Worm (Caenorhabditis elegans): Measurements from ENCODE around the gene ins-34.

The ins-34 gene

DNA sequence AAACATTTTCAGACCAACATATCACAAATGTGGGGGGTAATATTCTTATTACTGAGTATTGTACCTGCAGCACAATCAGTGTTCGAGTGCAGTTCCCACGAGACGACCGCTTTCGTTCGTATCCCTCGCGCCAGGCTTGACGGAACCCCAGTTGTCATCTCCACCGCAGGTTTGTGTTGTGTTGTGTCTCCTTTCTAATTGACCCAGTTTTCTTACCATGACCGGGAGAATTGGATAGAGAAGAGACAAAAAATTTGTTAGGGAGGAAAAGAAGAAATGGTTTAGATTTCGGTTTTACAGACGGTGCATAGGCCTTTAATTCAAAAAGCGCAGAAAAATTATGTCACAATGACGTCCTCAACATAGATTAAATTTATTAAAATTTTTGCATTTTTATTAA is 15.1 kb upstream of the ins-34 start, which contains the start of gene noah-2:
noah-2 (plus strand) TSS at position 13 of the 400 bp plus-strand sequence.
- no peak for TF ChIP-seq W03F9.2 (tag; optimal IDR thresholded peaks at IDR 0.05)
- no peak for TF ChIP-seq him-1 (tag; optimal IDR thresholded peaks at IDR 0.05)
- no peak for TF ChIP-seq dao-5 (tag; optimal IDR thresholded peaks at IDR 0.05)

DNA sequence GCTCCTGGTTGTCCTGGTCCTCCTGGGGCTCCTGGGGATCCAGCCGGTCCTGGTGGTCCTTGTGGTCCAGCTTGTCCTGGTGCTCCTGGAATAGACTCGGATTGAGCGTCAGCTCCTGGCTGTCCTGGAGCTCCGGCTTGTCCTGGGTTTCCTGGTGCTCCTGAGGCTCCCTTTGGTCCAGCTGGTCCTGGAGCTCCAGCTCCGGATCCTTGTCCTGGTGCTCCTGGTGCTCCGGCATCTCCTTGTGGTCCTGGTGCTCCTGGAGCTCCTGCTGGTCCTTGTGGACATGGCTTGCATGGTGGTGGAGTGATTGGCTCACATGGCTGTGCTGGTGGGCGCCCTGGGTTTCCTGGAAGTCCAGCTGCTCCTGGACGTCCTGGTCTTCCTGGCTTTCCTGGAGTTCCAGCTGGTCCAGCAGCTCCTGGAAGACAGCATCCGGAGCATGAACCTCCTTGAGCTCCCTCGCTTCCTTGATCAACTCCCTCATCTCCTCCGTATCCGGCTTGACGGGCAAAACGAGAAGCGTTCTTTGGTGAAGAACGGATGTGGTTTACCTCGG is 7.8 kb upstream of the ins-34 start:
- TF ChIP-seq W03F9.2 (tag; optimal IDR thresholded peaks at IDR 0.05) (no peak), dao-5 (tag; optimal IDR thresholded peaks at IDR 0.05) (no peak), him-1 (tag; optimal IDR thresholded peaks at IDR 0.05) (no peak)

DNA sequence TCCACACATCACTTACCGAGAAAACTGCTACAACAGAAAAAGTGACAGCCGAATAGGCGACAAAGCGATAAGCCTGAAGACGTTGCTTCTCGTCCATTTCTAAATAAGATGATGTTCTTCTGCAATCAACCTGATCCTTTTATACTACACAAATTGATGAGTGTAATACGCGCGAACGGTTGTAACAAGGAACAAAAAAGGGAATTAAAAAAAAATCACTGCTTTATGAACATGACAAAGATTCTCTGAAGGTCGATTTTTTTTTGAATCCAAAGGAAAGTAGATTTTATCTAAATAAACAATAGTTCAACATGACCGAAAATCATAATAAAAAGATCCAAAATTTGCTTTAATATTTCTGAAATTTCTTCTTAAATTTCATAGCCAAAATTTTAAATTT is 7.1 kb upstream of the ins-34 start, which contains the start of gene col-133:
col-133 (minus strand) TSS at position 101 of the 400 bp plus-strand sequence.
- no peak for TF ChIP-seq W03F9.2 (tag; optimal IDR thresholded peaks at IDR 0.05)
- no peak for TF ChIP-seq dao-5 (tag; optimal IDR thresholded peaks at IDR 0.05)
- TF ChIP-seq him-1 (tag; optimal IDR thresholded peaks at IDR 0.05), result no peak

DNA sequence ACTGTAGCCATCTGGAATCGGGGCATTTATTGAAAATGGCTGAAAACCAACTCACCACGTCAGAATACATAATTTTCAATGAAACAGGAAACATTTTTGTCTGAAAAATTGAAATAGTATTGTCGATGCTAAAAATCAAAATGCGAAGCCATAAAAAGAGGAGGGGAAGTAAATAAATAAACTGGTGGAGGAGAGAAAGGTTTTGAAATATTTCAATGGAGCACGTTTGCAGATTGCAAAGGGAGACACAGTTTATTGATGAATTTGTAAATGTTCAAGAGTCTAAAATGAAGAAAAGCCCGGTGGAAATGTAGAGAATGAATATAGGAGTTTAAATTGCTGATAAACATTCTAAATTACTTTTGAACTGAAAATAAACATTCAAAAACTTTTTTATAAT is 3.3 kb upstream of the ins-34 start, which contains the start of gene F52B11.5:
F52B11.5 (minus strand) TSS at position 178 of the 400 bp plus-strand sequence.
- TF ChIP-seq him-1 (tag; optimal IDR thresholded peaks at IDR 0.05), result no peak
- no peak for TF ChIP-seq W03F9.2 (tag; optimal IDR thresholded peaks at IDR 0.05)
- TF ChIP-seq dao-5 (tag; optimal IDR thresholded peaks at IDR 0.05), result no peak

DNA sequence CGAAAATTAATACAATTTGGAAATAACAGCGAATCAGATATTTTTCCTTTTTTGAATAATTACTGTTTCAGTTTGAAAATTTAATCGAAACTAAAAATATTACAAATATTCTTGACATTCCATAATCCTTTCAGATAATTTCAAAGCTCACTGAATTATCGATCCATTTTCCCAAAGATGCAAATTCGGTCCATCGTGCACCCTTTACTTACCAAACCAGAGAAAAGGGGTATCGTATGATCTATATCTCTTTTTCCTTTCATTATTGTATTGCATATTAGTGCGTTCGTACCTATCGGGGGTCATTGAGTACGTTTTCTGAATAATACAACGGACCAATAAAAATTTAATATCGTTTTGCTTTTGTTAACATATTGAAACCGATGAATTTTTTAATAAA is 1.6 kb upstream of the ins-34 start:
- no peak for TF ChIP-seq him-1 (tag; optimal IDR thresholded peaks at IDR 0.05)

DNA sequence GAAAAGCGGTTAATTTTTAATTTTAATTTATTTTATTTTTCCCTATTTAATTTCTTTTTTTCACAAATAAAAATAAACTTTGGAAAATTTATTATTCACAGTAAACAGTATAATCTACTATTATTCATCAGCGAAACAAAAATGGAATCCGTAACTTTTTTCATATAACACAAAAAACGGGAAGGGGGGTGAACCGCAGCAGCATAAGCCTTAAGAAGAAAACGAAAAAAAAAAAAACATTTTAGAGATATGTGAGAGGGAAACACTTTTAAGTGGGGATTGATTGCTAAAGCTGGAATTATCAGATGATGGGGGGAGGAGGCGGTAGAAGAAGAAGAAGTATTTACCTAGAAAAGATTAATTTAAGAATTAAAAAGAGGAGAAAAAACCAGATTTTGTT is 1.3 kb downstream of the ins-34 start:
- TF ChIP-seq dao-5 (tag; optimal IDR thresholded peaks at IDR 0.05) (no peak), him-1 (tag; optimal IDR thresholded peaks at IDR 0.05) (no peak), W03F9.2 (tag; optimal IDR thresholded peaks at IDR 0.05) (no peak)

DNA sequence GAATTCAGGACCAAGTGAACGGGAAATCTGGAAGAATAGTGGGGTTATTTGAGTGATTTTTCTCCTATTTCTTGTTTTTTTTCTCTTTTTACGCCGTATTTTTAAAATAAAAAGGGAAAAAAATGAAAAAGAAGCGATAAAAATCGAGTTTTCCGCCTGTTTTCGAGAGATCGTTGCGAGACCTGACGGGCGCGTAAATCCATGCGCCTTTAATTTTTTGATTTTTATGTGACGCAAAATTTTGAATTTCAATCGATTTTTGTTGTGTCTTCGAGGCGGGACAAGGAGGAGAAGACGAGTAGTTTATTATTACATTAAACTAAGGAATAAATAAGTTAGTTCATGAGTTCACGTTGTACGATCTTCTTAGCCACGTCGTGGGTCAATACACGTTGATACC is 7.2 kb downstream of the ins-34 start:
- TF ChIP-seq dao-5 (tag; optimal IDR thresholded peaks at IDR 0.05) (no peak), him-1 (tag; optimal IDR thresholded peaks at IDR 0.05) (no peak), W03F9.2 (tag; optimal IDR thresholded peaks at IDR 0.05) (no peak)

DNA sequence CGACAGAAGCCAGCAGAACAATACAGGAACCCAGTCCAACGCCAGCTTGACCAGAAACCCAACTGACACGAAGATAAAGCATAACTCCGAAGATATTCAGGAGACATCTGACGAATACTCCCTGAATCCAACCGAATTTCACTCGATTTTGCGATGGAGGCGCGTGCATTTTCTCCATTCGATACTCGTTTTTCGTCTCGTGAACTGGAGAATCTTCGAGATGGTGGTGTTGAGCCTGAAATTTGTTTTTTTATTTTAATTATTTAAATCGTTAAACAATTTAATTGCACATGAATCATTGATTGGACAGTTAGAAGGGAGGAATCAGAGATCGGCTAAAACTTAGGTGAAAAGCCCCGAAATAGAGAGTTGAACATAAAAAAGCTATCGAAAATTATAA is 8.0 kb downstream of the ins-34 start:
- TF ChIP-seq W03F9.2 (tag; optimal IDR thresholded peaks at IDR 0.05), result no peak
- no peak for TF ChIP-seq dao-5 (tag; optimal IDR thresholded peaks at IDR 0.05)
- TF ChIP-seq him-1 (tag; optimal IDR thresholded peaks at IDR 0.05), result no peak

DNA sequence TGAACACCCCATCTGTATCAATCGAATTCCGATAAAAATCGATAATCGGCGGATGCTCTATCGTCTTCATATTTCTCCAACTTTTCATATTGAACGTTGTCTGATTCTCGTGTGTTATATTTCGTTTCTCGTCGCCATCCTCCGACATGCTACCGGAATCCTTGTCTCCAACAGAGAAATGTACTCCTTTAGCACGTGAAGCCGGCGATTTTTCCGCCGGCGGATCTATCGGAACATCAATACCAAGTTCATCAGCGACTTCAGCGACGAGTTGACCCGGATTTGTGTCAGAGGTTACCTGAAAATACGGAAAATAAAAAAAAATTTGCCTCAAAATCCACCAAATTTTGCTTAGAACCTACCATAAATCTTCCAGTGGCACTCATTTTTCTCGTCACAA is 8.7 kb downstream of the ins-34 start:
- TF ChIP-seq W03F9.2 (tag; optimal IDR thresholded peaks at IDR 0.05) (no peak), him-1 (tag; optimal IDR thresholded peaks at IDR 0.05) (no peak), dao-5 (tag; optimal IDR thresholded peaks at IDR 0.05) (no peak)

DNA sequence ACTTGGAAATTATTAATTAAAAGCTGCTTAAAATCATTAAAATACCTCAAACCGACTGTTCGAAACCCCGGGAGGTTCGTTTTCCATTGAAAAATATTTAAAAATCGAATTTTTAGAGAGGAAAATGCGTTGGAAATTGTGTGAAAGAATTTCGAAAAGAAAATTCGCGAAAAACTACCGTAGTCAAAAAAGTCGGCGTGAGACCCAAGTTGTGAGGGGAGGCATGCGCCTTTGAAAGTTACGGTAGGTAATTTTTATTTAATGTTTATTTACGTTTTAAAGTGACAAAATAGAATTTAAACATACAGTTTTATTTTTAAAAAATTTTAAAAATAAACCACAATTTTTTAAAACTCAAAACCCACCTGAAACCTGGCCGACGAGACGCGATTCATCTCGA is 9.2 kb downstream of the ins-34 start:
- no peak for TF ChIP-seq him-1 (tag; optimal IDR thresholded peaks at IDR 0.05)
- TF ChIP-seq W03F9.2 (tag; optimal IDR thresholded peaks at IDR 0.05), result peak; percentile 45

DNA sequence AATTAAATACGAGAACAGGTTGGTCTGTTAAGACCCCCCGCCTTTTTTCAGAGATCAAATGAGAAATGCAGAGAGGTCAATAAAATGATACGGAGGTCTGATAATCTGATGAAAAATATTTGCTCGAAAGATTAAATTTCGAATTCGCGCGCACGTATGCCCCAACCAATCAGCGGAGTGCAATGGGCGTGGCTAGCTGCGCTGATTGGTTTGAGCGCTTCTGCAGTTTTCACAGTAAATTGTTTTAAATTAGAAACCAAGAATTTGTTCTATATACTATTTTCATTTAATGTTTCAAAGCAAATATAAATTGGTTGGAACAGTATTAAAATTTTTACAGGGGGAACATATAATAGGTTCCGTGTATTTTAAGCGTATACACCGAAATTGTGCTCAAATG is 13.0 kb downstream of the ins-34 start:
- TF ChIP-seq him-1 (tag; optimal IDR thresholded peaks at IDR 0.05), result no peak
- TF ChIP-seq W03F9.2 (tag; optimal IDR thresholded peaks at IDR 0.05), result no peak
- no peak for TF ChIP-seq dao-5 (tag; optimal IDR thresholded peaks at IDR 0.05)

DNA sequence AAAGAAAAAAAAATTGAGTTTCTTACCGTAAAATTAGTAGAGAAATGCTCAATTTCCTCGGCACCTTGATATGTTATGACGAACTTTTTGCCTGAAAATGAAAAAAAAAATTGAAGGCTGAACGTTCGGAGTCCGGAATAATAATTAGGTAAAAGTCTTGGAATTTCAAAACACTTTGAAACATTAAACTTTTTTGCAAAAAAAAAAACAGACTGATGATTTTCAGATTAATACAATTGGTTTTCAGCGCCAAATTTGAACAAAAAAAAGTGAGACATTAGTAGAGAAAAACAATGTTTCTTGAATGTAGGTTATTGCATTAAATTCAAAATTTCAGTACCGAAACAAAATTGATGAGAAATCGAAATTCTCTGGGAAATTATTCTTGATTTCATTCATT is 17.6 kb downstream of the ins-34 start, which contains the start of gene nkcc-1:
nkcc-1 (minus strand) TSS at position 101 of the 400 bp plus-strand sequence.
- TF ChIP-seq dao-5 (tag; optimal IDR thresholded peaks at IDR 0.05), result no peak

DNA sequence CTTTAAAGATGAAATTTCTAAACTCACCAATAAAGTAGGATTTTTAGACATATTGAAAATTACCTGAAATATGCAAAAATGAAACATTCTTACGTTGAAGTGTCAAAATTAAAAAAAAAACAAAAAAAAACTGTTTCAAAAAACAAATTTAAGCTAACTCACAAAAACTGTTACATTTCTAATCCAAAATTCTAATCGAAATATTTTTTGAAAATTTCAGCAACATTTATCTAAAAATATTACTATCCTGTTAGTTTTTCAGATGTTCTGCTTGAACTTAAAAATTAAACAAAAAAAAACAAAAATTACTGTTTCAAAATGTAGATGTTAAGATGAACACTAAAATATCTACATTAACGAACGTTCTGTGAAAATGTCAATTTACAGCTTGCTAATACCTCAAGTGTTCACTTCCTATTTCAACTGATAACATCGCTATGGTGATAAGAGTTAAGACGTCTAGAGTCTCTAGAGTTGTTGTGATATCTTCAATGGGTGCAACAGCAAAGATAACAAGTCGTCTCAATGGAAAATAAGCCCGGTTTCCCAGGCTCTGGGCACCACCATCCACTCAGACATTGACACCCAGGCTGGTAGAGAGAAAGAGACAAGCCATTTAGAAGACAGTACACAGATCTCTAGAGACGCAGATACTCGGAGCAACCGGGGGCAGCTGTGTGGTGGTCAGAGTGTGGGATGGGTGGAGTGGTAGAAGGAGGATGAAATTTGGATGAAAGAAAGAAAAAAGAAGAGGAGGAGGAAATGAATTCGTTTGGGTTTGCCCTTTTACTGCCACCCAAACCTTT is 21.6 kb downstream of the ins-34 start, which contains the start of gene H12I19.115:
H12I19.115 (minus strand) TSS at position 51 of the 806 bp plus-strand sequence.
- TF ChIP-seq dao-5 (tag; optimal IDR thresholded peaks at IDR 0.05) (no peak), W03F9.2 (tag; optimal IDR thresholded peaks at IDR 0.05) (no peak), him-1 (tag; optimal IDR thresholded peaks at IDR 0.05) (no peak)

DNA sequence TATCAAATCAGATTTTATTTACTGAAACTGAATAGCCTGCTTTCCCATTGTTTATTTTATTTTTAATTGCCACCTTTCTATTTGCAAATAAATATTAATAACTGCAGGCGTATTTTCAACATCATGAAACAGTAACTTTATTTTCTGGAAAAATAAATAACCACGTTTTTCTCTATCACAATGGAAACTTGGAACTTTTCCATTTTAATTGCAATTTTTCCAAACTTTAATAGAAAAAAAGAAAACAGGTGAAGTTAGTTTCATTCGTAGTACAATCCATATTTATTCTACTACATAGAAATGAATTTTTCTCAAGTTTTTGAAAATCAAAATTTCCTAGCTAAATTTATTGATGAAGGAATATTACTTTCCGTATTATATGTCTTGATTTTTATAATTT is 22.7 kb downstream of the ins-34 start, which contains the start of gene srz-42:
srz-42 (plus strand) TSS at position 301 of the 400 bp plus-strand sequence.
- TF ChIP-seq W03F9.2 (tag; optimal IDR thresholded peaks at IDR 0.05), result no peak
- no peak for TF ChIP-seq dao-5 (tag; optimal IDR thresholded peaks at IDR 0.05)
- TF ChIP-seq him-1 (tag; optimal IDR thresholded peaks at IDR 0.05), result no peak
